Worm (Caenorhabditis elegans) whole organism, young adult: ENCODE results near the gene F07B7.7.

Experiments used
- F22D6.2 ChIP-seq: sonication (generic microtip); optimal IDR thresholded peaks from 2 replicates; lab custom pipeline; 2016; ENCODE audit warnings: mild to moderate bottlenecking, missing genetic modification characterization, missing compliant biosample characterization
- attf-6 ChIP-seq: fragments of 200-800 bp; sonication (Bioruptor generic); IDR thresholded peaks from 2 replicates; pipeline ENCODE4 v1.3.6; 2022; ENCODE audit warnings: missing genetic modification reagents, missing genetic modification characterization, missing compliant biosample characterization
- hlh-26 ChIP-seq: fragments of 200-800 bp; sonication (Bioruptor generic); conservative IDR thresholded peaks from 2 replicates; pipeline ENCODE4 v1.3.6; 2022; ENCODE audit warnings: missing genetic modification reagents, missing genetic modification characterization, missing compliant biosample characterization
- lag-1 ChIP-seq: fragments of 200-800 bp; sonication (Bioruptor generic); IDR thresholded peaks from 2 replicates; pipeline ENCODE4 v1.3.6; 2022; ENCODE audit warnings: missing genetic modification reagents, missing genetic modification characterization, missing compliant biosample characterization
- lin-35 ChIP-seq, 3 experiments: fragments of 150-350 bp in 2 of 3; sonication (generic microtip) in 1 of 3; optimal IDR thresholded peaks; 2 replicates each; lab custom pipeline; 2014 to 2018; ENCODE audit warnings: missing biosample characterization in 3 of 3, missing genetic modification characterization in 3 of 3, missing genetic modification reagents in 3 of 3

DNA sequence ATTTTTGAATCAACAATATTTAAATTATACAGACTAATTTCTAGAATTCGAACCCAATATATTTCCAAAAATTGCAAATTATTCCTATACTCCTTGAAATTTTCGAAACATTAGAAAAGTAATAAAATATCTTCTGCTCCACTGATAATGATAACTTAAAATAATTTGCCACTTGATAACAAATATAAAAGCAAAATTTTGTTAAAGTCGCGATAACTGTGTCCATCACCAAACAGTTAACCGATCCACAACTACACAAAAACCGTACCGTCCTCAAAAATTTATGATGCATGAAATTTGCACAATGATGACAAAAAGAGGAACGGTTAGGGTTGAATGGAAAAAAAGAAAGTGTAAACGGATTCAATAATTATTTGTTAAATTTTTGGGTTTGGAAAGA is 36.9 kb upstream of the F07B7.7 start:
- TF ChIP-seq hlh-26 (GFP tag; lab: Robert Waterston, UW) (no peak), lin-35 (GFP tag; optimal IDR thresholded peaks at IDR 0.05; lab: Kevin White, UChicago) (no peak), lag-1 (GFP tag; lab: Robert Waterston, UW) (no peak), attf-6 (GFP tag; lab: Robert Waterston, UW) (no peak), F22D6.2 (tag; lab: Kevin White, UChicago) (no peak)
